Worm (Caenorhabditis elegans) whole organism, mixed stage, embryonic: ENCODE results near the gene F16B4.2.

Experiments
- blmp-1 ChIP-seq: fragments of 150-350 bp; optimal IDR thresholded peaks from 2 replicates; lab custom pipeline; 2014; ENCODE audit warnings: missing biosample characterization, missing genetic modification characterization
- ces-1 ChIP-seq: fragments of 150-350 bp; optimal IDR thresholded peaks from 2 replicates; lab custom pipeline; 2014; ENCODE audit warnings: missing biosample characterization, missing genetic modification reagents, missing genetic modification characterization
- lsy-2 ChIP-seq: fragments of 150-350 bp; optimal IDR thresholded peaks from 2 replicates; lab custom pipeline; 2014; ENCODE audit warnings: missing biosample characterization, missing genetic modification characterization
- nhr-237 ChIP-seq: fragments of 150-350 bp; optimal IDR thresholded peaks from 2 replicates; lab custom pipeline; 2014; ENCODE audit warnings: missing biosample characterization, missing genetic modification characterization
- nhr-28 ChIP-seq: fragments of 150-350 bp; optimal IDR thresholded peaks from 2 replicates; lab custom pipeline; 2014; ENCODE audit warnings: missing biosample characterization, missing genetic modification characterization

- no peak for TF ChIP-seq lsy-2
- TF ChIP-seq nhr-237 (tag; lab: Kevin White, UChicago), result no peak
- TF ChIP-seq nhr-28, result no peak
- no peak for TF ChIP-seq blmp-1 (tag; lab: Kevin White, UChicago)
- no peak for TF ChIP-seq ces-1
These were observed 50.2 kb downstream of the F16B4.2 start, which contains the start of gene irld-44 for ce11 chrV:1651045-1651444.
